Fruit fly (Drosophila melanogaster): Measurements from ENCODE around the gene xit.
A peak's percentile ranks its signal among the peaks of the same experiment; 100 is the strongest.

The xit gene

DNA sequence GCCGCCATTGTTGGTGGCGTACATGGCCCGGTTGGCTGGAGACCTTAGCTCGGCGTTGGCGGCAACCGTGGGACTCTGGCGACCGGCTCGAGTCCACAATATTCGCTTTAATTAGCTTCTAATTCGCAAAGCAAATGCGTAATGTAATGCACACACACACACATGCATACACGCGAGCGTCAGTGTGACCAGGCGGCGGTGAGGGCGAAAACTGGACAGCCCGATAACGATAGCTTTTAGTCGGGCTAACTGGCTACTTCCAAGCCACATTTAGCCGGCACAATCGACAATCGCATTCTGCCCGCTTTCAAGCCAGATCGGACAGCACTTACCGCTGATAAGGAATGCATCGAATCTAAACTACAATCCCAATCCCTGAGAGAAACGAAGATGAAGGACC lies at the start of gene xit, which contains the start of gene Nf-YC (continued):
- TF ChIP-seq CG11560 (tag; IDR thresholded peaks at IDR 0.05) (no peak), Sry-δ (GFP tag; optimal IDR thresholded peaks at IDR 0.05) (peak; percentile 72), fd102C (GFP tag; optimal IDR thresholded peaks at IDR 0.05) (no peak), tio (GFP tag; optimal IDR thresholded peaks at IDR 0.05) (no peak), Doc3 (GFP tag; IDR thresholded peaks at IDR 0.05; ENCODE audit: partially characterized antibody) (peak; percentile 35; the same call in 1 of the 3 replicates), H15 (GFP tag; IDR thresholded peaks at IDR 0.05) (no peak), Rfx (GFP tag; IDR thresholded peaks at IDR 0.05) (peak; percentile 67), CG13287 (GFP tag; IDR thresholded peaks at IDR 0.05; ENCODE audit: partially characterized antibody) (peak; percentile 74), CG34422 (GFP tag; IDR thresholded peaks at IDR 0.05) (peak; percentile 63; the same call in 2 of the 3 replicates), CG6654 (GFP tag; optimal IDR thresholded peaks at IDR 0.05) (no peak), HmgZ (tag; optimal IDR thresholded peaks at IDR 0.05) (peak; percentile 68), Side (GFP tag; optimal IDR thresholded peaks at IDR 0.05) (no peak), Stat92E (GFP tag; optimal IDR thresholded peaks at IDR 0.05) (no peak), Dbx (GFP tag; IDR thresholded peaks at IDR 0.05) (no peak; the same call in 2 of the 3 replicates), jigr1 (GFP tag; IDR thresholded peaks at IDR 0.05) (no peak), chinmo (GFP tag; IDR thresholded peaks at IDR 0.05; ENCODE audit: partially characterized antibody) (peak; percentile 70; the same call in 1 of the 4 replicates), zfh1 (GFP tag; IDR thresholded peaks at IDR 0.05) (peak; percentile 22; the same call in 1 of the 3 replicates), MBD-R2 (GFP tag; IDR thresholded peaks at IDR 0.05) (peak; percentile 95), row (GFP tag; IDR thresholded peaks at IDR 0.05) (peak; percentile 73), Scr (GFP tag; IDR thresholded peaks at IDR 0.05; ENCODE audit: partially characterized antibody) (peak; percentile 59), cg (GFP tag; optimal IDR thresholded peaks at IDR 0.05) (peak; percentile 81), dm (GFP tag; optimal IDR thresholded peaks at IDR 0.05) (peak; percentile 42), amos (GFP tag; IDR thresholded peaks at IDR 0.05; ENCODE audit: partially characterized antibody) (peak; percentile 68), CG1792 (GFP tag; optimal IDR thresholded peaks at IDR 0.05) (no peak), CG14860 (GFP tag; IDR thresholded peaks at IDR 0.05; ENCODE audit: partially characterized antibody) (peak; percentile 37; the same call in 1 of the 3 replicates), NfI (GFP tag; optimal IDR thresholded peaks at IDR 0.05) (no peak), CG2116 (GFP tag; optimal IDR thresholded peaks at IDR 0.05) (peak; percentile 65), ranshi (GFP tag; IDR thresholded peaks at IDR 0.05) (no peak), CG8924 (tag; optimal IDR thresholded peaks at IDR 0.05) (peak; percentile 11), Dll (GFP tag; IDR thresholded peaks at IDR 0.05; ENCODE audit: partially characterized antibody) (peak; percentile 32; the same call in 1 of the 4 replicates), Med (GFP tag) (peak; percentile 84), CG15479 (GFP tag; optimal IDR thresholded peaks at IDR 0.05) (peak; percentile 27), Ptx1 (GFP tag; IDR thresholded peaks at IDR 0.05) (peak; percentile 32; the same call in 1 of the 2 replicates), CG30403 (GFP tag; optimal IDR thresholded peaks at IDR 0.05) (peak; percentile 4), unc-4 (GFP tag; IDR thresholded peaks at IDR 0.05; ENCODE audit: partially characterized antibody) (peak; percentile 63), CG10462 (GFP tag; optimal IDR thresholded peaks at IDR 0.05) (no peak), MTF-1 (GFP tag; optimal IDR thresholded peaks at IDR 0.05; ENCODE audit: borderline replicate concordance) (no peak), psq (GFP tag; optimal IDR thresholded peaks at IDR 0.05) (no peak), CG1603 (tag; optimal IDR thresholded peaks at IDR 0.05) (no peak), Dp (GFP tag; optimal IDR thresholded peaks at IDR 0.05) (peak; percentile 57), tup (GFP tag; optimal IDR thresholded peaks at IDR 0.05) (no peak), wor (GFP tag; IDR thresholded peaks at IDR 0.05) (no peak), gfzf (GFP tag; optimal IDR thresholded peaks at IDR 0.05) (peak; percentile 80), ato (GFP tag; IDR thresholded peaks at IDR 0.05; ENCODE audit: partially characterized antibody) (0 out of 2 replicates have a peak, but pooled peaks have one; percentile 39), zen2 (GFP tag; IDR thresholded peaks at IDR 0.05; ENCODE audit: partially characterized antibody) (peak; percentile 41; the same call in 1 of the 3 replicates), Chrac-16 (GFP tag; optimal IDR thresholded peaks at IDR 0.05) (no peak), da (GFP tag; optimal IDR thresholded peaks at IDR 0.05) (no peak), CG15011 (GFP tag; optimal IDR thresholded peaks at IDR 0.05) (no peak), CG14710 (tag; optimal IDR thresholded peaks at IDR 0.05) (peak; percentile 39)
